Fruit fly (Drosophila melanogaster): Measurements from ENCODE around the gene Vps36.

Vps36 gene

DNA sequence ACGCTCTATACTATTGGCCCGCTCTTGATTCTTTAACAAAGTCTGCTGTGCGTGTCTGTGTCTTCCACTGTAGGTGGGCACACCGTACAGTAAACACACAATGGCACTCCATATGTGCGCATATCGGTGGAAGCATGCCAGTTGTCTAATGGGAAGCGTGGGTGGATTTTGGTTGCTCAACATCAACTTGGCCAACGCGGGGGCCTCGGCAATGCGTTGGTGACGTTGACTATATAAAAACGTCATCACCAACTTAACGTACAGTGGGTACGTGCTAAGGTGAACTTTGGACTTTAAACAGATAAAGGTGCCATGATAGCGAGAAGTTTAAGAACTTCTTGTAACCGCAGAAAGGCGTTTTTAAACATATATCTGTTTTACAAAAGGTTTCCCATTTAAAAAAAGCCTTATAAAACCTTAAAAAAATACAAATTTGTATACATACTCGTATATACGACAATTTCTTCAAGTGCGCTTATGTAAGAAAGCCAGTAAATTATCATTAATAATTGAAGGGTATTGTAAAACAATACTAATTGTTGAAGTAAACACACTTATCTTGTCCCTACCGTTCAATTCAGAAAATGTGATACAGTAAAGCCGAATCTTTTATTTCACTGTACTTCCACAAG, 33.2 kb downstream of the Vps36 start (continued):
- TF ChIP-seq CG12155 (GFP tag; optimal IDR thresholded peaks at IDR 0.05) (peak; percentile 37), CG7556 (GFP tag; optimal IDR thresholded peaks at IDR 0.05) (peak; percentile 59), CG15514 (GFP tag; optimal IDR thresholded peaks at IDR 0.05) (peak; percentile 40), PHDP (tag; optimal IDR thresholded peaks at IDR 0.05) (peak; percentile 44), Ets97D (GFP tag; optimal IDR thresholded peaks at IDR 0.05) (no peak), BEAF-32 (GFP tag; optimal IDR thresholded peaks at IDR 0.05) (no peak), CG1024 (GFP tag; IDR thresholded peaks at IDR 0.05) (no peak), scrt (GFP tag; optimal IDR thresholded peaks at IDR 0.05) (peak; percentile 51), crol (GFP tag; IDR thresholded peaks at IDR 0.05) (no peak), CG8924 (tag; optimal IDR thresholded peaks at IDR 0.05) (peak; percentile 46), sna (GFP tag; IDR thresholded peaks at IDR 0.05; ENCODE audit: partially characterized antibody) (no peak), CG2202 (tag; optimal IDR thresholded peaks at IDR 0.05) (no peak), Usf (GFP tag; optimal IDR thresholded peaks at IDR 0.05) (no peak), ttk (GFP tag; IDR thresholded peaks at IDR 0.05) (no peak), Jarid2 (GFP tag; optimal IDR thresholded peaks at IDR 0.05) (no peak), cwo (GFP tag; optimal IDR thresholded peaks at IDR 0.05) (peak; percentile 29), HLHmδ (GFP tag; optimal IDR thresholded peaks at IDR 0.05) (no peak), nerfin-1 (tag; optimal IDR thresholded peaks at IDR 0.05) (peak; percentile 7), dan (GFP tag; IDR thresholded peaks at IDR 0.05) (no peak), nom (GFP tag; optimal IDR thresholded peaks at IDR 0.05) (peak; percentile 6), CG2889 (GFP tag; IDR thresholded peaks at IDR 0.05) (0 out of 3 replicates have a peak, but pooled peaks have one; percentile 12), Rfx (GFP tag; IDR thresholded peaks at IDR 0.05) (peak; percentile 69), tx (GFP tag; optimal IDR thresholded peaks at IDR 0.05) (no peak), CG10321 (GFP tag; IDR thresholded peaks at IDR 0.05) (no peak), her (GFP tag; optimal IDR thresholded peaks at IDR 0.05) (peak; percentile 31), chm (GFP tag; IDR thresholded peaks at IDR 0.05) (no peak), CG1602 (GFP tag; optimal IDR thresholded peaks at IDR 0.05) (peak; percentile 19), Hmr (GFP tag; optimal IDR thresholded peaks at IDR 0.05) (peak; percentile 56), prd (optimal IDR thresholded peaks at IDR 0.05) (no peak), prd (GFP tag; IDR thresholded peaks at IDR 0.05) (0 out of 3 replicates have a peak, but pooled peaks have one; percentile 38), Meics (GFP tag; optimal IDR thresholded peaks at IDR 0.05) (peak; percentile 81), ind (GFP tag; optimal IDR thresholded peaks at IDR 0.05) (peak; percentile 55), zf30C (GFP tag; optimal IDR thresholded peaks at IDR 0.05) (no peak), pb (GFP tag; optimal IDR thresholded peaks at IDR 0.05) (no peak), CG32767 (GFP tag; IDR thresholded peaks at IDR 0.05) (no peak), Blimp-1 (GFP tag; optimal IDR thresholded peaks at IDR 0.05) (peak; percentile 14), CG9876 (GFP tag; optimal IDR thresholded peaks at IDR 0.05) (no peak), unpg (GFP tag; optimal IDR thresholded peaks at IDR 0.05) (peak; percentile 31), CG9215 (GFP tag; IDR thresholded peaks at IDR 0.05) (peak; percentile 42; the same call in 1 of the 2 replicates), CG13894 (tag; optimal IDR thresholded peaks at IDR 0.05) (peak; percentile 60), slou (GFP tag; optimal IDR thresholded peaks at IDR 0.05) (no peak), Bgb (GFP tag; IDR thresholded peaks at IDR 0.05; ENCODE audit: partially characterized antibody) (no peak), CG4854 (GFP tag; optimal IDR thresholded peaks at IDR 0.05) (peak; percentile 23), CG3847 (GFP tag; IDR thresholded peaks at IDR 0.05) (no peak; the same call in 1 of the 2 replicates), CG34422 (GFP tag; IDR thresholded peaks at IDR 0.05) (peak; percentile 31; the same call in 1 of the 3 replicates), hkb (optimal IDR thresholded peaks at IDR 0.05) (no peak), hkb (GFP tag; IDR thresholded peaks at IDR 0.05) (peak; percentile 59), exex (tag; optimal IDR thresholded peaks at IDR 0.05) (peak; percentile 43), CG30403 (GFP tag; optimal IDR thresholded peaks at IDR 0.05) (peak; percentile 55), row (GFP tag; IDR thresholded peaks at IDR 0.05) (peak; percentile 65)

All from whole organism, embryonic.